Worm (Caenorhabditis elegans): ENCODE data around the gene cdk-4.

cdk-4 gene

ce11 chrX:13518861-13519713, at the start of gene cdk-4, which contains the start of gene F18H3.1:
cdk-4 (minus strand) TSS chrX:13518911.
F18H3.1 (plus strand) TSS chrX:13519663.
- TF ChIP-seq hmg-4 (GFP tag; optimal IDR thresholded peaks at IDR 0.05) = peak; percentile 69
- TF ChIP-seq F13C5.2 (tag; optimal IDR thresholded peaks at IDR 0.05) = peak; percentile 43
- TF ChIP-seq hnd-1 (tag; optimal IDR thresholded peaks at IDR 0.05) = no peak
- TF ChIP-seq pes-1 (GFP tag; IDR thresholded peaks at IDR 0.05) = 0 out of 2 replicates have a peak, but pooled peaks have one; percentile 8
- no peak for TF ChIP-seq tra-4 (tag; optimal IDR thresholded peaks at IDR 0.05)

ce11 chrX:13566436-13566835, 47.7 kb upstream of the cdk-4 start, which contains the start of gene R01E6.2:
R01E6.2 (minus strand) TSS chrX:13566536.
- TF ChIP-seq hmbx-1 (tag; optimal IDR thresholded peaks at IDR 0.05) (no peak), tbx-37 (GFP tag; conservative IDR thresholded peaks at IDR 0.05) (no peak), tbx-11 (GFP tag; IDR thresholded peaks at IDR 0.05) (no peak)

- no peak for TF ChIP-seq ceh-13 (GFP tag; optimal IDR thresholded peaks at IDR 0.05)
- no peak for TF ChIP-seq F13C5.2 (tag; optimal IDR thresholded peaks at IDR 0.05)
- no peak for TF ChIP-seq ceh-36 (tag; optimal IDR thresholded peaks at IDR 0.05)
Measured at ce11 chrX:13561954-13562353, 43.2 kb upstream of the cdk-4 start.

- TF ChIP-seq tra-4 (tag; optimal IDR thresholded peaks at IDR 0.05) = no peak
- no peak for TF ChIP-seq aly-1 (tag; optimal IDR thresholded peaks at IDR 0.05)
- TF ChIP-seq pes-1 (GFP tag; IDR thresholded peaks at IDR 0.05) = no peak
- TF ChIP-seq scrt-1 (GFP tag; IDR thresholded peaks at IDR 0.05) = no peak
- no peak for TF ChIP-seq ets-7 (tag; optimal IDR thresholded peaks at IDR 0.05)
- no peak for TF ChIP-seq tbx-37 (GFP tag; conservative IDR thresholded peaks at IDR 0.05)
- no peak for TF ChIP-seq hnd-1 (tag; optimal IDR thresholded peaks at IDR 0.05)
- TF ChIP-seq ama-1 (optimal IDR thresholded peaks at IDR 0.05) = no peak
- no peak for TF ChIP-seq F13C5.2 (tag; optimal IDR thresholded peaks at IDR 0.05)
- TF ChIP-seq B0310.2 (tag; optimal IDR thresholded peaks at IDR 0.05) = no peak
- TF ChIP-seq tbx-11 (GFP tag; IDR thresholded peaks at IDR 0.05) = no peak
Measured at ce11 chrX:13558667-13559066, 40.0 kb upstream of the cdk-4 start.

ce11 chrX:13556066-13556465, 37.4 kb upstream of the cdk-4 start, which contains the start of gene glb-20:
glb-20 (minus strand) TSS chrX:13556166.
- no peak for TF ChIP-seq tbx-37 (GFP tag; conservative IDR thresholded peaks at IDR 0.05)
- no peak for TF ChIP-seq B0310.2 (tag; optimal IDR thresholded peaks at IDR 0.05)
- TF ChIP-seq ceh-36 (tag; optimal IDR thresholded peaks at IDR 0.05) = no peak
- TF ChIP-seq ets-7 (tag; optimal IDR thresholded peaks at IDR 0.05) = no peak
- no peak for TF ChIP-seq scrt-1 (GFP tag; IDR thresholded peaks at IDR 0.05)

- TF ChIP-seq ceh-36 (tag; optimal IDR thresholded peaks at IDR 0.05) = no peak
- TF ChIP-seq hmg-4 (GFP tag; optimal IDR thresholded peaks at IDR 0.05) = no peak
- TF ChIP-seq aly-1 (tag; optimal IDR thresholded peaks at IDR 0.05) = no peak
- TF ChIP-seq tra-4 (tag; optimal IDR thresholded peaks at IDR 0.05) = no peak
- TF ChIP-seq hmbx-1 (tag; optimal IDR thresholded peaks at IDR 0.05) = no peak
- no peak for TF ChIP-seq tbx-37 (GFP tag; conservative IDR thresholded peaks at IDR 0.05)
- TF ChIP-seq ceh-13 (GFP tag; optimal IDR thresholded peaks at IDR 0.05) = no peak
- no peak for TF ChIP-seq B0310.2 (tag; optimal IDR thresholded peaks at IDR 0.05)
- no peak for TF ChIP-seq pes-1 (GFP tag; IDR thresholded peaks at IDR 0.05)
- no peak for TF ChIP-seq hnd-1 (tag; optimal IDR thresholded peaks at IDR 0.05)
- TF ChIP-seq scrt-1 (GFP tag; IDR thresholded peaks at IDR 0.05) = no peak
- TF ChIP-seq flt-1 (GFP tag; IDR thresholded peaks at IDR 0.05) = no peak
- TF ChIP-seq tbx-11 (GFP tag; IDR thresholded peaks at IDR 0.05) = no peak
- TF ChIP-seq F13C5.2 (tag; optimal IDR thresholded peaks at IDR 0.05) = no peak
- no peak for TF ChIP-seq ama-1 (optimal IDR thresholded peaks at IDR 0.05)
- TF ChIP-seq sea-1 (GFP tag; conservative IDR thresholded peaks at IDR 0.05) = no peak
- no peak for TF ChIP-seq ets-7 (tag; optimal IDR thresholded peaks at IDR 0.05)
Measured at ce11 chrX:13555098-13555497, 36.4 kb upstream of the cdk-4 start.

ce11 chrX:13550890-13551289, 32.2 kb upstream of the cdk-4 start, which contains the start of gene odr-1:
odr-1 (minus strand) TSS chrX:13550990.
- TF ChIP-seq ama-1 (optimal IDR thresholded peaks at IDR 0.05) = no peak
- TF ChIP-seq aly-1 (tag; optimal IDR thresholded peaks at IDR 0.05) = no peak
- TF ChIP-seq hmbx-1 (tag; optimal IDR thresholded peaks at IDR 0.05) = no peak
- no peak for TF ChIP-seq hmg-4 (GFP tag; optimal IDR thresholded peaks at IDR 0.05)
- no peak for TF ChIP-seq F13C5.2 (tag; optimal IDR thresholded peaks at IDR 0.05)
- TF ChIP-seq flt-1 (GFP tag; IDR thresholded peaks at IDR 0.05) = no peak
- TF ChIP-seq tbx-11 (GFP tag; IDR thresholded peaks at IDR 0.05) = no peak
- TF ChIP-seq pes-1 (GFP tag; IDR thresholded peaks at IDR 0.05) = no peak
- no peak for TF ChIP-seq ceh-13 (GFP tag; optimal IDR thresholded peaks at IDR 0.05)
- TF ChIP-seq ceh-36 (tag; optimal IDR thresholded peaks at IDR 0.05) = no peak
- TF ChIP-seq B0310.2 (tag; optimal IDR thresholded peaks at IDR 0.05) = no peak
- TF ChIP-seq tra-4 (tag; optimal IDR thresholded peaks at IDR 0.05) = no peak

ce11 chrX:13544544-13545021, 25.9 kb upstream of the cdk-4 start:
- TF ChIP-seq ceh-13 (GFP tag; optimal IDR thresholded peaks at IDR 0.05) = no peak
